Worm (Caenorhabditis elegans) whole organism, L3 larva: Measurements from ENCODE around the gene phf-34.

Experiments
- ZK546.5 ChIP-seq: sonication (generic microtip); optimal IDR thresholded peaks from 2 replicates; lab custom pipeline; 2017; ENCODE audit warnings: missing biosample characterization, missing genetic modification characterization
- aly-2 ChIP-seq: fragments of 150-350 bp; optimal IDR thresholded peaks from 2 replicates; lab custom pipeline; 2014; ENCODE audit warnings: missing biosample characterization, missing genetic modification characterization
- ama-1 ChIP-seq: fragments of 150-350 bp; optimal IDR thresholded peaks from 2 replicates; lab custom pipeline; 2018
- ceh-16 ChIP-seq: sonication (generic microtip); optimal IDR thresholded peaks from 2 replicates; lab custom pipeline; 2017; ENCODE audit warnings: missing biosample characterization, missing genetic modification characterization
- ceh-28 ChIP-seq: fragments of 150-350 bp; optimal IDR thresholded peaks from 2 replicates; lab custom pipeline; 2014; ENCODE audit warnings: missing biosample characterization, missing genetic modification reagents, missing genetic modification characterization
- ceh-82 ChIP-seq: fragments of 150-350 bp; optimal IDR thresholded peaks from 2 replicates; lab custom pipeline; 2014; ENCODE audit warnings: missing biosample characterization, missing genetic modification characterization
- daf-12 ChIP-seq: fragments of 150-350 bp; optimal IDR thresholded peaks from 2 replicates; lab custom pipeline; 2014; ENCODE audit warnings: missing biosample characterization, missing genetic modification reagents, missing genetic modification characterization
- egl-5 ChIP-seq: fragments of 150-350 bp; optimal IDR thresholded peaks from 2 replicates; lab custom pipeline; 2017; ENCODE audit warnings: missing biosample characterization, missing genetic modification reagents, missing genetic modification characterization, inconsistent platforms
- elt-2 ChIP-seq: sonication (generic microtip); optimal IDR thresholded peaks from 2 replicates; lab custom pipeline; 2016; ENCODE audit warnings: missing genetic modification reagents, mild to moderate bottlenecking, missing genetic modification characterization, missing compliant biosample characterization
- fkh-2 ChIP-seq: fragments of 150-350 bp; optimal IDR thresholded peaks from 2 replicates; lab custom pipeline; 2014; ENCODE audit warnings: missing biosample characterization, missing genetic modification reagents, missing genetic modification characterization
- fos-1 ChIP-seq: fragments of 150-350 bp; optimal IDR thresholded peaks from 2 replicates; lab custom pipeline; 2014; ENCODE audit warnings: missing biosample characterization, missing genetic modification characterization
- hmg-11 ChIP-seq: sonication (generic microtip); optimal IDR thresholded peaks from 2 replicates; lab custom pipeline; 2016; ENCODE audit warnings: missing genetic modification characterization, missing compliant biosample characterization
- lin-15B ChIP-seq: fragments of 150-350 bp; optimal IDR thresholded peaks from 2 replicates; lab custom pipeline; 2014; ENCODE audit warnings: missing biosample characterization, missing genetic modification characterization
- lin-39 ChIP-seq: fragments of 150-350 bp; optimal IDR thresholded peaks from 2 replicates; lab custom pipeline; 2018; ENCODE audit warnings: missing biosample characterization, missing genetic modification reagents, missing genetic modification characterization
- lsy-12 ChIP-seq: sonication (generic microtip); optimal IDR thresholded peaks from 2 replicates; lab custom pipeline; 2016; ENCODE audit warnings: mild to moderate bottlenecking, missing genetic modification characterization, missing compliant biosample characterization
- mdl-1 ChIP-seq: fragments of 150-350 bp; optimal IDR thresholded peaks from 2 replicates; lab custom pipeline; 2014; ENCODE audit warnings: missing biosample characterization, missing genetic modification characterization
- mml-1 ChIP-seq: fragments of 150-350 bp; sonication (generic microtip); optimal IDR thresholded peaks from 3 replicates; lab custom pipeline; 2014; ENCODE audit warnings: missing biosample characterization, missing genetic modification characterization
- nfya-1 ChIP-seq: sonication (generic microtip); optimal IDR thresholded peaks from 2 replicates; lab custom pipeline; 2017; ENCODE audit warnings: missing genetic modification characterization, mild to moderate bottlenecking, missing compliant biosample characterization, antibody characterized with exemption, moderate library complexity; ENCODE audit not compliant: insufficient read depth
- nhr-11 ChIP-seq: fragments of 150-350 bp; optimal IDR thresholded peaks from 2 replicates; lab custom pipeline; 2014; ENCODE audit warnings: missing biosample characterization, missing genetic modification characterization
- nhr-12 ChIP-seq: fragments of 150-350 bp; optimal IDR thresholded peaks from 2 replicates; lab custom pipeline; 2014; ENCODE audit warnings: missing biosample characterization, missing genetic modification characterization
- nhr-23 ChIP-seq: fragments of 150-350 bp; optimal IDR thresholded peaks from 2 replicates; lab custom pipeline; 2014; ENCODE audit warnings: missing biosample characterization, missing genetic modification reagents, missing genetic modification characterization
- nhr-237 ChIP-seq: fragments of 150-350 bp; optimal IDR thresholded peaks from 2 replicates; lab custom pipeline; 2014; ENCODE audit warnings: missing biosample characterization, missing genetic modification characterization
- nhr-25 ChIP-seq: sonication (generic microtip); optimal IDR thresholded peaks from 2 replicates; lab custom pipeline; 2017; ENCODE audit warnings: missing biosample characterization, missing genetic modification characterization
- nhr-28 ChIP-seq: fragments of 150-350 bp; optimal IDR thresholded peaks from 2 replicates; lab custom pipeline; 2014; ENCODE audit warnings: missing biosample characterization, missing genetic modification characterization
- nhr-67 ChIP-seq: fragments of 150-350 bp; optimal IDR thresholded peaks from 2 replicates; lab custom pipeline; 2014; ENCODE audit warnings: missing biosample characterization, missing genetic modification characterization
- nhr-76 ChIP-seq: fragments of 150-350 bp; sonication (generic microtip); optimal IDR thresholded peaks from 5 replicates; lab custom pipeline; 2014; ENCODE audit warnings: missing biosample characterization, missing genetic modification characterization
- nhr-77 ChIP-seq: fragments of 150-350 bp; optimal IDR thresholded peaks from 2 replicates; lab custom pipeline; 2014; ENCODE audit warnings: missing biosample characterization, missing genetic modification characterization
- pha-4 ChIP-seq: fragments of 150-350 bp; optimal IDR thresholded peaks from 2 replicates; lab custom pipeline; 2014; ENCODE audit warnings: missing biosample characterization, missing genetic modification reagents, missing genetic modification characterization
- pqm-1 ChIP-seq: fragments of 150-350 bp; optimal IDR thresholded peaks from 2 replicates; lab custom pipeline; 2017; ENCODE audit warnings: missing biosample characterization, missing genetic modification characterization, inconsistent platforms
- sea-2 ChIP-seq: fragments of 150-350 bp; sonication (generic microtip); optimal IDR thresholded peaks from 4 replicates; lab custom pipeline; 2014; ENCODE audit warnings: missing biosample characterization, missing genetic modification reagents, missing genetic modification characterization
- skn-1 ChIP-seq: fragments of 150-350 bp; optimal IDR thresholded peaks from 2 replicates; lab custom pipeline; 2014; ENCODE audit warnings: missing biosample characterization, missing genetic modification characterization
- snpc-4 ChIP-seq: fragments of 150-350 bp; optimal IDR thresholded peaks from 2 replicates; lab custom pipeline; 2014; ENCODE audit warnings: missing biosample characterization, missing genetic modification characterization
- unc-39 ChIP-seq: sonication (generic microtip); optimal IDR thresholded peaks from 4 replicates; lab custom pipeline; 2017; ENCODE audit warnings: missing biosample characterization, missing genetic modification characterization
- unc-62 ChIP-seq: fragments of 150-350 bp; sonication (generic microtip); optimal IDR thresholded peaks from 4 replicates; lab custom pipeline; 2014; ENCODE audit warnings: missing biosample characterization, missing genetic modification reagents, missing genetic modification characterization
- zag-1 ChIP-seq: fragments of 150-350 bp; optimal IDR thresholded peaks from 2 replicates; lab custom pipeline; 2014; ENCODE audit warnings: missing biosample characterization, missing genetic modification characterization
- ztf-11 ChIP-seq: fragments of 150-350 bp; optimal IDR thresholded peaks from 2 replicates; lab custom pipeline; 2014; ENCODE audit warnings: missing biosample characterization, missing genetic modification characterization

phf-34 gene

DNA sequence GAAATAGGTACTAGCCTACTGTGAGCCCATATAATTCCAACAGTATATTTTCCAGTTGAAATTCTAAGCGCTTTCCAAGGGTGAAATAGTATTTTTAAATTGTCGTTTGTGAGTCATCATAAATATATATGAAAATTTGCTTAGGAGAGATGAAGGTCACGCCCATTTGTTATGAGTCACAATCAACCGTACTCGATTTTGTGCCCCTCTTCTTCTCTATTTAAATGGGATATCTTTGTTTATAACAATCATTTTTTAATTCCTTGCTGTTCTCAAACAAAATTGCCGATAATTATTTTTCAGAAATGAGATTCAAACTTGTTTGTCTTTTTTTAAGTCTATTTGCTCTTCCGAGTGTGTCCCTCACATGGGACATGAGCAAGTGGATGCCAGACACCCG lies 19.7 kb upstream of the phf-34 start, which contains the start of gene folr-1:
TSS of gene folr-1 (plus strand) at position 301 of the 400 bp plus-strand sequence.
- TF ChIP-seq ceh-16 (tag; lab: Kevin White, UChicago) (no peak), sea-2 (no peak), hmg-11 (tag; lab: Kevin White, UChicago) (no peak), mdl-1 (tag; lab: Kevin White, UChicago) (no peak), aly-2 (tag; lab: Kevin White, UChicago) (no peak), ceh-28 (tag; lab: Kevin White, UChicago) (no peak), skn-1 (tag; lab: Kevin White, UChicago) (no peak), fkh-2 (tag; lab: Kevin White, UChicago) (no peak), ZK546.5 (tag; lab: Kevin White, UChicago) (no peak), nhr-12 (tag; lab: Kevin White, UChicago) (no peak), nhr-76 (tag; lab: Kevin White, UChicago) (no peak), nhr-77 (no peak), unc-39 (tag; lab: Kevin White, UChicago) (no peak)

DNA sequence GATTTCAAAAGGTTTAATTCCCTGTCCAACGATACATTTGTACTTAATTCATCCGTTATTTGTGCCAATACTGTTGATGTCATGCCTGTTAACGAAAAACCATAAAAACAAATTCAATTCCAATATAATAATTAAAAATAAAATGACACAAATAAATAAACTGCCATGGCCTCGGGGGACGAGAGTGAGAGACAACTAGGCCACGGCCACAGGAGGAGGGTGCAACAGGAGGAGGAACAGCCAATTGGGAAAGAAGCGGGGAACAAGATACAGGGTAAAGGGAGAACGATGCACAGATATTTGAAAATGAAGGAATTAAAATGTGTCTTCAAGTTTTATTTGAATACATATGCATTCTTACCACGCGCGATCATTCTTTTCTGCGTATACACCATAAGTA lies 18.1 kb upstream of the phf-34 start, which contains the start of gene F21G4.6:
TSS of gene F21G4.6 (minus strand) at position 87 of the 400 bp plus-strand sequence.
- TF ChIP-seq nfya-1 (peak; percentile 78), mml-1 (tag; lab: Kevin White, UChicago) (no peak)

DNA sequence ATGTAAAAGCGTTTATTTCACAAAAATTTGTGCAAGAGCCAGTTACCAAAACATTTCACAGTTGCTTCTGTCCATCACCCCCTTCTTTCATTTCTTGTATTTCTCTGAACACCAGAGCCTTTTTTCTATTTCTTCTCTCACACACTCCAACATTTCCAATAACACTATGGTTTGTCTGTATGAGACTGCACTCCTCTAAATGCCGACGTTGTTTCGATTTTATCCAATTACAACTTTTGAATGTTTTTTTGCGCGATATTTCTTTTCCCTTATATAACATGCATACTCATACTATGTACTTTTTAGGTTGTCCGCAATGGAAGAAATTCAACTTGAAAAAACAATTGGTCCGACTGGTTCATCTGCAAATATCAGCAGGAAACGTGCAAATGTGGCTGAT lies 6.6 kb upstream of the phf-34 start, which contains the start of gene F21G4.5:
TSS of gene F21G4.5 (plus strand) at position 301 of the 400 bp plus-strand sequence.
- TF ChIP-seq lin-15B (tag; lab: Kevin White, UChicago) (no peak), nfya-1 (no peak), unc-39 (tag; lab: Kevin White, UChicago) (no peak), ZK546.5 (tag; lab: Kevin White, UChicago) (no peak), nhr-12 (tag; lab: Kevin White, UChicago) (no peak), sea-2 (no peak), nhr-23 (no peak), daf-12 (no peak), ceh-28 (tag; lab: Kevin White, UChicago) (no peak), ama-1 (lab: Kevin White, UChicago) (no peak), nhr-237 (tag; lab: Kevin White, UChicago) (no peak), nhr-67 (no peak), fkh-2 (tag; lab: Kevin White, UChicago) (no peak), pha-4 (tag; lab: Kevin White, UChicago) (no peak)

DNA sequence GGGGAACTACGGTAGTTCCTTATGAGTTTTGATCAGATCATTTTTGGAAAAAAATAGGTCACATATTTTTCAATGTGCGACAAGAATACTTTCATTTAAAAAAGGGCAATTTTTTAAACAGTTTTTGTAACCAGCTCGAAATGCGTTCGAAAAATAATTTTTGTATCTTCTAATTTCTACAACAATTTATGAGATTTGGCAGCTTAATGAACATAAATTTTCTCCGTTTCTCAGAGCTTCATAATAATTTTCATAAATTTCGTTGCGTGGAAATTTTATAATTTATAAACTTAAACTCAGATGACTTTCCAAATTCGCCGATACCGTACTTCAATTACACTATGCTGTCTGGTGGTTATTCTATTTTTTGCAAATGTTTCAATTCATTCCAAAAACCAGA lies 4.4 kb downstream of the phf-34 start, which contains the start of gene F21G4.3:
TSS of gene F21G4.3 (plus strand) at position 301 of the 400 bp plus-strand sequence.
- TF ChIP-seq ceh-82 (no peak), daf-12 (no peak), egl-5 (tag; lab: Kevin White, UChicago) (no peak), fkh-2 (tag; lab: Kevin White, UChicago) (no peak), lsy-12 (tag; lab: Kevin White, UChicago) (no peak), elt-2 (no peak), lin-39 (tag; lab: Kevin White, UChicago) (no peak), pqm-1 (tag; lab: Kevin White, UChicago) (no peak), ztf-11 (no peak), zag-1 (no peak), ZK546.5 (tag; lab: Kevin White, UChicago) (no peak)

DNA sequence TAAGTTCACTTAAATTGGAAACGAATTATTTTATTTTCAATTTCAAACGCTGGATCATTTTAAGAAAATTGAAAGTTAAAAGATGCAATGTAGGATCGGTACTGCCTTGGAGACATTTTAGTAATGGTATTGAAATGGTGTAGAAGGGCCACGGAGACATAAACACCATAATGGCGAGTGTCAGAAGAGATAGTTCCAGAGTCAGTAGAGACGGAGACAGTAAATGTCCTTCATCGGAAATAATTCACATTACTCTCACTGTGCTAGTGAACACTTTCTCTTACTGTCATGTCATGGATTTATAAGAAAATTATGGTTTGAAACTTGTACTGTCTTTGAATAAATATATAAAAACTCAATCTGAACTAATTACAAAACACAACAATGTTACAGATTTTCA lies 6.2 kb downstream of the phf-34 start:
- TF ChIP-seq nhr-25 (tag; lab: Kevin White, UChicago): peak; percentile 4
- no peak for TF ChIP-seq snpc-4 (tag; lab: Kevin White, UChicago)

DNA sequence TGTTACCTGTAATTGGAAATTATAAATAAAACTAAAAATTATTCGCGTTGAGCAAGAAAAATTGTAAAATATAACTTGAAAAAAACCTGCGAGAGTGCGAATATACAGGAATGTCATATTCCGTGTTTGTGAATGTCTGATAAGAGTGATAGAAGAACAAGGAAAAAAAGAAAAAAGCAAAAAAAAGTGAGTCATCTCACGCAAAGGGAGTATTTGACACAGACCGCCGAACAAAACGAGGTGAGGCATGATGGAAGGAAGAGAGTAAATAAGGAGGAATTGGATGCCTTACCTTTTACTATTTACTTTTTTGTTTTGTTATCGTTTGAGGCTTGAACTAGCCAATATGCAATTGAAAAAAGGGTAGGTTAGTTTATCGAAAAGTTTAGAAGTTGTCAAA lies 7.0 kb downstream of the phf-34 start, which contains the start of gene F21G4.1:
TSS of gene F21G4.1 (minus strand) at position 6 of the 400 bp plus-strand sequence.
- TF ChIP-seq pha-4 (tag; lab: Kevin White, UChicago) (peak; percentile 91), zag-1 (no peak), nhr-28 (tag; lab: Kevin White, UChicago) (no peak), unc-39 (tag; lab: Kevin White, UChicago) (no peak), unc-62 (GFP tag; lab: Kevin White, UChicago) (no peak), pqm-1 (tag; lab: Kevin White, UChicago) (peak; percentile 25), nhr-11 (no peak), elt-2 (peak; percentile 57), snpc-4 (tag; lab: Kevin White, UChicago) (no peak), fos-1 (tag; lab: Kevin White, UChicago) (peak; percentile 21)
